Worm (Caenorhabditis elegans) whole organism, L1 larva: Measurements from ENCODE around the gene C27B7.6.

Experiments used
- C16A3.4 ChIP-seq: fragments of 150-350 bp; optimal IDR thresholded peaks from 2 replicates; lab custom pipeline; 2014; ENCODE audit warnings: missing biosample characterization, missing genetic modification characterization
- C34B4.2 ChIP-seq: sonication (generic microtip); optimal IDR thresholded peaks from 2 replicates; lab custom pipeline; 2017; ENCODE audit warnings: mild to moderate bottlenecking, missing genetic modification characterization, missing compliant biosample characterization
- F16B12.6 ChIP-seq: fragments of 150-350 bp; optimal IDR thresholded peaks from 2 replicates; lab custom pipeline; 2014; ENCODE audit warnings: missing biosample characterization, missing genetic modification characterization
- aha-1 ChIP-seq: fragments of 150-350 bp; optimal IDR thresholded peaks from 2 replicates; lab custom pipeline; 2014; ENCODE audit warnings: missing biosample characterization, missing genetic modification characterization
- alr-1 ChIP-seq: fragments of 200-800 bp; sonication (Bioruptor generic); optimal IDR thresholded peaks from 2 replicates; lab custom pipeline; 2018; ENCODE audit warnings: borderline replicate concordance, mild to moderate bottlenecking, missing genetic modification characterization, missing compliant biosample characterization
- aly-2 ChIP-seq: fragments of 150-350 bp; optimal IDR thresholded peaks from 2 replicates; lab custom pipeline; 2014; ENCODE audit warnings: missing biosample characterization, missing genetic modification characterization
- blmp-1 ChIP-seq: fragments of 150-350 bp; optimal IDR thresholded peaks from 2 replicates; lab custom pipeline; 2014; ENCODE audit warnings: missing biosample characterization, missing genetic modification characterization
- ceh-63 ChIP-seq: fragments of 200-800 bp; sonication (Bioruptor generic); optimal IDR thresholded peaks from 2 replicates; lab custom pipeline; 2018; ENCODE audit warnings: mild to moderate bottlenecking, missing genetic modification characterization, missing compliant biosample characterization
- ceh-82 ChIP-seq, 3 experiments: fragments of 150-350 bp in 1 of 3; sonication (generic microtip) in 2 of 3; optimal IDR thresholded peaks; 2 replicates each; lab custom pipeline; 2014 to 2017; ENCODE audit warnings: missing biosample characterization in 3 of 3, missing genetic modification characterization in 3 of 3
- dsc-1 ChIP-seq: sonication (generic microtip); optimal IDR thresholded peaks from 2 replicates; lab custom pipeline; 2016; ENCODE audit warnings: mild to moderate bottlenecking, missing genetic modification characterization, missing compliant biosample characterization
- efl-3 ChIP-seq: fragments of 200-800 bp; sonication (Bioruptor generic); optimal IDR thresholded peaks from 2 replicates; lab custom pipeline; 2018; ENCODE audit warnings: mild to moderate bottlenecking, missing genetic modification characterization, missing compliant biosample characterization
- egl-27 ChIP-seq, 2 experiments: fragments of 150-350 bp in 1 of 2; sonication (generic microtip); optimal IDR thresholded peaks; 3 replicates each; lab custom pipeline; 2017 to 2018; ENCODE audit warnings: missing biosample characterization in 2 of 2, missing genetic modification characterization in 2 of 2, missing genetic modification reagents in 2 of 2
- elt-2 ChIP-seq: sonication (generic microtip); optimal IDR thresholded peaks from 2 replicates; lab custom pipeline; 2016; ENCODE audit warnings: missing genetic modification characterization, mild to moderate bottlenecking, inconsistent platforms, missing compliant biosample characterization, missing genetic modification reagents
- elt-3 ChIP-seq, 6 experiments: fragments of 150-350 bp in 1 of 6; sonication (generic microtip); optimal IDR thresholded peaks; 2 replicates each; lab custom pipeline; 2017 to 2018; ENCODE audit warnings: missing biosample characterization in 6 of 6, missing genetic modification characterization in 6 of 6, inconsistent platforms in 1 of 6
- ets-5 ChIP-seq: fragments of 200-800 bp; sonication (Bioruptor generic); IDR thresholded peaks from 2 replicates; pipeline ENCODE4 v1.3.6; 2022; ENCODE audit warnings: missing genetic modification characterization, missing compliant biosample characterization
- fkh-10 ChIP-seq: sonication (generic microtip); optimal IDR thresholded peaks from 2 replicates; lab custom pipeline; 2017; ENCODE audit warnings: missing biosample characterization, missing genetic modification reagents, missing genetic modification characterization
- fkh-8 ChIP-seq: sonication (generic microtip); optimal IDR thresholded peaks from 2 replicates; lab custom pipeline; 2016; ENCODE audit warnings: mild to moderate bottlenecking, missing genetic modification characterization, missing compliant biosample characterization
- fos-1 ChIP-seq: fragments of 150-350 bp; optimal IDR thresholded peaks from 2 replicates; lab custom pipeline; 2014; ENCODE audit warnings: missing biosample characterization, missing genetic modification characterization
- hlh-17 ChIP-seq: fragments of 200-800 bp; sonication (Bioruptor generic); optimal IDR thresholded peaks from 2 replicates; lab custom pipeline; 2018; ENCODE audit warnings: missing genetic modification characterization, mild to moderate bottlenecking, missing compliant biosample characterization, moderate library complexity, borderline replicate concordance
- hlh-4 ChIP-seq: sonication (generic microtip); optimal IDR thresholded peaks from 2 replicates; lab custom pipeline; 2016; ENCODE audit warnings: mild to moderate bottlenecking, missing genetic modification characterization, missing compliant biosample characterization
- hpl-2 ChIP-seq: fragments of 150-350 bp; optimal IDR thresholded peaks from 2 replicates; lab custom pipeline; 2014; ENCODE audit warnings: missing biosample characterization, missing genetic modification reagents, missing genetic modification characterization
- irx-1 ChIP-seq: sonication (generic microtip); optimal IDR thresholded peaks from 2 replicates; lab custom pipeline; 2016; ENCODE audit warnings: missing genetic modification characterization, missing compliant biosample characterization
- lin-13 ChIP-seq: fragments of 150-350 bp; optimal IDR thresholded peaks from 2 replicates; lab custom pipeline; 2014; ENCODE audit warnings: missing biosample characterization, missing genetic modification reagents, missing genetic modification characterization
- lin-14 ChIP-seq: fragments of 200-800 bp; sonication (Bioruptor generic); optimal IDR thresholded peaks from 2 replicates; lab custom pipeline; 2018; ENCODE audit warnings: mild to moderate bottlenecking, missing genetic modification characterization, moderate library complexity, missing compliant biosample characterization
- lin-15B ChIP-seq: fragments of 150-350 bp; sonication (generic microtip); optimal IDR thresholded peaks from 3 replicates; lab custom pipeline; 2014; ENCODE audit warnings: missing biosample characterization, missing genetic modification characterization
- lin-35 ChIP-seq, 2 experiments: fragments of 150-350 bp; optimal IDR thresholded peaks; 2 replicates each; lab custom pipeline; 2014; ENCODE audit warnings: missing biosample characterization in 2 of 2, missing genetic modification characterization in 2 of 2, missing genetic modification reagents in 2 of 2
- lir-3 ChIP-seq: sonication (generic microtip); optimal IDR thresholded peaks from 2 replicates; lab custom pipeline; 2016; ENCODE audit warnings: mild to moderate bottlenecking, missing genetic modification characterization, moderate library complexity, missing compliant biosample characterization; ENCODE audit not compliant: poor library complexity
- lsy-2 ChIP-seq, 2 experiments: fragments of 150-350 bp; optimal IDR thresholded peaks; 2 replicates each; lab custom pipeline; 2014; ENCODE audit warnings: missing biosample characterization in 2 of 2, missing genetic modification characterization in 2 of 2
- mab-9 ChIP-seq: fragments of 200-800 bp; sonication (Bioruptor generic); IDR thresholded peaks from 2 replicates; pipeline ENCODE4 v1.3.6; 2022; ENCODE audit warnings: missing genetic modification reagents, missing genetic modification characterization, missing compliant biosample characterization
- mef-2 ChIP-seq: fragments of 150-350 bp; optimal IDR thresholded peaks from 2 replicates; lab custom pipeline; 2014; ENCODE audit warnings: missing biosample characterization, missing genetic modification characterization
- nhr-20 ChIP-seq: sonication (generic microtip); optimal IDR thresholded peaks from 2 replicates; lab custom pipeline; 2016; ENCODE audit warnings: mild to moderate bottlenecking, missing genetic modification characterization, missing compliant biosample characterization
- nhr-237 ChIP-seq: fragments of 150-350 bp; optimal IDR thresholded peaks from 2 replicates; lab custom pipeline; 2014; ENCODE audit warnings: missing biosample characterization, missing genetic modification characterization
- nhr-47 ChIP-seq: sonication (generic microtip); optimal IDR thresholded peaks from 2 replicates; lab custom pipeline; 2016; ENCODE audit warnings: mild to moderate bottlenecking, missing genetic modification characterization, moderate library complexity, missing compliant biosample characterization
- nhr-84 ChIP-seq: sonication (generic microtip); optimal IDR thresholded peaks from 2 replicates; lab custom pipeline; 2017; ENCODE audit warnings: missing biosample characterization, missing genetic modification characterization
- nhr-90 ChIP-seq: sonication (generic microtip); optimal IDR thresholded peaks from 2 replicates; lab custom pipeline; 2016; ENCODE audit warnings: mild to moderate bottlenecking, missing genetic modification characterization, missing compliant biosample characterization; ENCODE audit not compliant: poor library complexity
- pag-3 ChIP-seq: sonication (generic microtip); optimal IDR thresholded peaks from 2 replicates; lab custom pipeline; 2017; ENCODE audit warnings: missing genetic modification characterization, mild to moderate bottlenecking, missing compliant biosample characterization, antibody characterized with exemption, borderline replicate concordance; ENCODE audit not compliant: insufficient read depth
- pax-3 ChIP-seq: fragments of 200-800 bp; sonication (Bioruptor generic); optimal IDR thresholded peaks from 2 replicates; lab custom pipeline; 2018; ENCODE audit warnings: mild to moderate bottlenecking, missing genetic modification characterization, moderate library complexity, missing compliant biosample characterization
- snpc-4 ChIP-seq: fragments of 150-350 bp; optimal IDR thresholded peaks from 2 replicates; lab custom pipeline; 2014; ENCODE audit warnings: missing biosample characterization, missing genetic modification characterization
- swsn-7 ChIP-seq: sonication (generic microtip); optimal IDR thresholded peaks from 2 replicates; lab custom pipeline; 2016; ENCODE audit warnings: missing genetic modification characterization, missing compliant biosample characterization
- tbx-2 ChIP-seq: sonication (generic microtip); optimal IDR thresholded peaks from 2 replicates; lab custom pipeline; 2016; ENCODE audit warnings: missing genetic modification characterization, missing compliant biosample characterization
- tlp-1 ChIP-seq: fragments of 150-350 bp; optimal IDR thresholded peaks from 2 replicates; lab custom pipeline; 2014; ENCODE audit warnings: missing biosample characterization, missing genetic modification characterization
- unc-30 ChIP-seq: sonication (generic microtip); optimal IDR thresholded peaks from 2 replicates; lab custom pipeline; 2017; ENCODE audit warnings: missing biosample characterization, missing genetic modification characterization
- unc-62 ChIP-seq: fragments of 150-350 bp; optimal IDR thresholded peaks from 2 replicates; lab custom pipeline; 2014; ENCODE audit warnings: missing biosample characterization, missing genetic modification reagents, missing genetic modification characterization
- unc-98 ChIP-seq: fragments of 200-800 bp; sonication (Bioruptor generic); IDR thresholded peaks from 2 replicates; pipeline ENCODE4 v1.3.6; 2022; ENCODE audit warnings: missing genetic modification characterization, missing compliant biosample characterization
- vab-15 ChIP-seq: sonication (generic microtip); optimal IDR thresholded peaks from 2 replicates; lab custom pipeline; 2017; ENCODE audit warnings: missing genotype, mild to moderate bottlenecking, missing genetic modification characterization, missing compliant biosample characterization
- xbp-1 ChIP-seq: sonication (generic microtip); optimal IDR thresholded peaks from 2 replicates; lab custom pipeline; 2016; ENCODE audit warnings: missing genetic modification characterization, missing compliant biosample characterization
- zag-1 ChIP-seq: fragments of 150-350 bp; optimal IDR thresholded peaks from 2 replicates; lab custom pipeline; 2014; ENCODE audit warnings: missing biosample characterization, missing genetic modification characterization
- zip-4 ChIP-seq: fragments of 200-800 bp; sonication (Bioruptor generic); optimal IDR thresholded peaks from 2 replicates; lab custom pipeline; 2018; ENCODE audit warnings: mild to moderate bottlenecking, missing genetic modification characterization, moderate library complexity, missing compliant biosample characterization
- ztf-11 ChIP-seq, 2 experiments: sonication (generic microtip); optimal IDR thresholded peaks; 2 replicates each; lab custom pipeline; 2016 to 2017; ENCODE audit warnings: missing genetic modification characterization in 2 of 2, missing biosample characterization in 1 of 2, missing compliant biosample characterization in 1 of 2

C27B7.6 gene

DNA sequence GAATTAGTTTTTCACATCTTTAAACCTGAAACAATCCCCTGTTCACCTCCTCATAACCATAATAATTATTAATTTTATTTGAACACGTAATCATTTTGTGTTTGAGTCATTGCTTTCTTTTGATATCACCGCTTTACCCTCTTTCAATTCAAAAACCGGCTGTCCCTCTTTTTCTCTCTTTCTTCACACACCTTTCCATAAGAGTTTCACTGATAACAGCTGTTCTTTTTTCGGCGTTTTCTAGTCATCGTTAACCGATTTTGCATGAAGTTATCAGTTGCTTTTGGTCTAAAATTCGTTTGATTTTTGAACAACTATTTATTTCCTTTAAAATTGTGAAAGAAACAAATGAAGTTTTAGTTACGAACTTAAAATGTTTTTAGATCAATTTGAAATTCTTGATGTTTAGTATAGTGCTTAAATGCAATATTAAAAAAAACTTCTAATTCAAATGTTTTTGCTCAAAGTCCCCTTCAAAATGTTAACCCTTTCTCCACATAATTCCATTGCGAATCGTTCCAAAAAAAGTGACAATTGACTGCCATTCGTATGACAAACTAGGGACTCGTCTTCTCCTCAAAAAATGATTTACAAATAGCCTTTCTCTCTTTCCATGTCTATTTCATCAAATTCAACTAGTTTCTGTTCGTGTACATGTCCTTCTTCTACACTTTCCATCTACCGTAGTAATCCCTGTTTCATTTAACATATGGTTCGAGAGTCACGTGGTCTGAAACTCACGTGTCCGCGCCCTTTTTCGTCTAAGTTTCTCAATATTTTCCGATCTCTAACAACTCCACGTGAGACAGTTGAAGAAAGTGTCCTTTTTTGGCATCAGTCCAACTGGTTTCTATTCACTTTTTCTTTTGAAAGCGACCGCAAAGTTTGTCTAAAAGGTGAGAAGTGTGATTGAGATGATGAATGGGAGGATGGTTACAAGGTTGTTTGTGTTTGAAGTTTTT, 43.2 kb upstream of the C27B7.6 start:
- TF ChIP-seq unc-30 (tag; lab: Kevin White, UChicago) (no peak), lin-35 (GFP tag; optimal IDR thresholded peaks at IDR 0.05; lab: Kevin White, UChicago) (peak; percentile 9 to 91), unc-98 (GFP tag; lab: Robert Waterston, UW) (no peak), unc-62 (no peak), lsy-2 (tag; optimal IDR thresholded peaks at IDR 0.05; lab: Kevin White, UChicago) (peak; percentile 81 to 82), nhr-84 (tag; lab: Kevin White, UChicago) (no peak), ets-5 (GFP tag; lab: Robert Waterston, UW) (no peak), blmp-1 (tag; lab: Kevin White, UChicago) (peak; percentile 92), mab-9 (peak; percentile 55), ceh-82 (tag; optimal IDR thresholded peaks at IDR 0.05; lab: Kevin White, UChicago) (no peak), egl-27 (tag; optimal IDR thresholded peaks at IDR 0.05; lab: Kevin White, UChicago) (no peak), dsc-1 (no peak), vab-15 (tag; lab: Kevin White, UChicago) (peak; percentile 46), efl-3 (GFP tag; lab: Kevin White, UChicago) (no peak), zip-4 (GFP tag; lab: Kevin White, UChicago) (no peak), ceh-63 (no peak), aly-2 (tag; lab: Kevin White, UChicago) (no peak), nhr-90 (tag; lab: Kevin White, UChicago) (peak; percentile 92), xbp-1 (tag; lab: Kevin White, UChicago) (peak; percentile 64), elt-2 (tag; lab: Kevin White, UChicago) (peak; percentile 58), swsn-7 (tag; lab: Kevin White, UChicago) (peak; percentile 70), zag-1 (tag; lab: Kevin White, UChicago) (no peak), nhr-20 (tag; lab: Kevin White, UChicago) (peak; percentile 95), snpc-4 (tag; lab: Kevin White, UChicago) (peak; percentile 63), pax-3 (tag; lab: Kevin White, UChicago) (peak; percentile 65), tlp-1 (tag; lab: Kevin White, UChicago) (no peak), fkh-10 (no peak), aha-1 (tag; lab: Kevin White, UChicago) (no peak), elt-3 (tag; optimal IDR thresholded peaks at IDR 0.05; lab: Kevin White, UChicago) (peak in 2 of 6 experiments; percentile 86 to 88), mef-2 (tag; lab: Kevin White, UChicago) (no peak), pag-3 (tag; lab: Kevin White, UChicago) (no peak), fkh-8 (tag; lab: Kevin White, UChicago) (peak; percentile 43), nhr-47 (peak; percentile 88), F16B12.6 (tag; lab: Kevin White, UChicago) (no peak), lin-15B (tag; lab: Kevin White, UChicago) (no peak), C16A3.4 (tag; lab: Kevin White, UChicago) (peak; percentile 51), hlh-17 (GFP tag; lab: Kevin White, UChicago) (no peak), C34B4.2 (tag; lab: Kevin White, UChicago) (no peak), lin-14 (peak; percentile 95), alr-1 (no peak), tbx-2 (tag; lab: Kevin White, UChicago) (peak; percentile 79), hpl-2 (GFP tag; lab: Kevin White, UChicago) (no peak), ztf-11 (tag; optimal IDR thresholded peaks at IDR 0.05; lab: Kevin White, UChicago) (peak in 1 of 2 experiments; percentile 24), lin-13 (GFP tag; lab: Kevin White, UChicago) (peak; percentile 22), hlh-4 (tag; lab: Kevin White, UChicago) (no peak), fos-1 (tag; lab: Kevin White, UChicago) (peak; percentile 12), nhr-237 (no peak), lir-3 (tag; lab: Kevin White, UChicago) (peak; percentile 66), irx-1 (peak; percentile 65)
